Worm (Caenorhabditis elegans) whole organism, young adult: ENCODE measurements around the gene EGAP1.5.

ENCODE experiments used
- B0261.1 ChIP-seq: sonication (generic microtip); optimal IDR thresholded peaks from 2 replicates; lab custom pipeline; 2016; ENCODE audit warnings: mild to moderate bottlenecking, missing genetic modification characterization, moderate library complexity, missing compliant biosample characterization
- B0336.3 ChIP-seq: fragments of 200-800 bp; sonication (Bioruptor generic); IDR thresholded peaks from 2 replicates; pipeline ENCODE4 v1.3.6; 2022; ENCODE audit warnings: missing genetic modification characterization, missing compliant biosample characterization
- D2030.7 ChIP-seq: fragments of 200-800 bp; sonication (Bioruptor generic); IDR thresholded peaks from 2 replicates; pipeline ENCODE4 v1.3.6; 2022; ENCODE audit warnings: missing genetic modification reagents, missing genetic modification characterization, missing compliant biosample characterization
- F22D6.2 ChIP-seq: sonication (generic microtip); optimal IDR thresholded peaks from 2 replicates; lab custom pipeline; 2016; ENCODE audit warnings: mild to moderate bottlenecking, missing genetic modification characterization, missing compliant biosample characterization
- F23B12.7 ChIP-seq: sonication (generic microtip); optimal IDR thresholded peaks from 2 replicates; lab custom pipeline; 2017; ENCODE audit warnings: missing genetic modification characterization, mild to moderate bottlenecking, missing compliant biosample characterization, antibody characterized with exemption, moderate library complexity; ENCODE audit not compliant: insufficient read depth
- F55B11.4 ChIP-seq: sonication (generic microtip); optimal IDR thresholded peaks from 2 replicates; lab custom pipeline; 2016; ENCODE audit warnings: missing compliant biosample characterization, missing genetic modification characterization, borderline replicate concordance; ENCODE audit not compliant: insufficient read depth
- F57A8.1 ChIP-seq: fragments of 200-800 bp; sonication (Bioruptor generic); optimal IDR thresholded peaks from 2 replicates; lab custom pipeline; 2018; ENCODE audit warnings: mild to moderate bottlenecking, missing genetic modification characterization, moderate library complexity, missing compliant biosample characterization
- Y53F4B.3 ChIP-seq: fragments of 200-800 bp; sonication (Bioruptor generic); IDR thresholded peaks from 2 replicates; pipeline ENCODE4 v1.3.6; 2022; ENCODE audit warnings: missing genetic modification reagents, missing genetic modification characterization, missing compliant biosample characterization
- Y56A3A.18 ChIP-seq: fragments of 200-800 bp; sonication (Bioruptor generic); IDR thresholded peaks from 2 replicates; pipeline ENCODE4 v1.3.6; 2022; ENCODE audit warnings: missing genetic modification reagents, missing genetic modification characterization, missing compliant biosample characterization
- ZK185.1 ChIP-seq: sonication (generic microtip); optimal IDR thresholded peaks from 2 replicates; lab custom pipeline; 2016; ENCODE audit warnings: mild to moderate bottlenecking, missing genetic modification characterization, missing compliant biosample characterization; ENCODE audit not compliant: poor library complexity, severe bottlenecking
- ama-1 ChIP-seq, 3 experiments: fragments of 150-350 bp in 1 of 3; sonication (generic microtip) in 2 of 3; optimal IDR thresholded peaks; 2 replicates each; lab custom pipeline; 2014 to 2018; ENCODE audit warnings: missing biosample characterization in 2 of 3, missing genetic modification characterization in 2 of 3, missing genetic modification reagents in 2 of 3
- aptf-3 ChIP-seq: fragments of 200-800 bp; sonication (Bioruptor generic); IDR thresholded peaks from 2 replicates; pipeline ENCODE4 v1.3.6; 2022; ENCODE audit warnings: missing genetic modification characterization, missing compliant biosample characterization
- athp-1 ChIP-seq: sonication (generic microtip); optimal IDR thresholded peaks from 2 replicates; lab custom pipeline; 2017; ENCODE audit warnings: mild to moderate bottlenecking, missing genetic modification characterization, missing compliant biosample characterization
- bed-2 ChIP-seq: fragments of 200-800 bp; sonication (Bioruptor generic); IDR thresholded peaks from 2 replicates; pipeline ENCODE4 v1.3.6; 2022; ENCODE audit warnings: missing genetic modification reagents, missing genetic modification characterization, missing compliant biosample characterization
- cebp-1 ChIP-seq, 2 experiments: fragments of 200-800 bp in 1 of 2; sonication (Bioruptor generic) in 1 of 2; sonication (generic microtip) in 1 of 2; IDR thresholded peaks in 1 of 2; optimal IDR thresholded peaks in 1 of 2; 2 replicates each; pipeline versions ENCODE4 v1.3.6 to Lab custom; 2017 to 2022; ENCODE audit warnings: missing compliant biosample characterization in 2 of 2, missing genetic modification characterization in 2 of 2, mild to moderate bottlenecking in 1 of 2, missing genetic modification reagents in 1 of 2, moderate library complexity in 1 of 2
- ceh-100 ChIP-seq: fragments of 200-800 bp; sonication (Bioruptor generic); IDR thresholded peaks from 2 replicates; pipeline ENCODE4 v1.3.6; 2022; ENCODE audit warnings: missing genetic modification reagents, missing genetic modification characterization, missing compliant biosample characterization
- ceh-27 ChIP-seq: fragments of 200-800 bp; sonication (Bioruptor generic); optimal IDR thresholded peaks from 2 replicates; lab custom pipeline; 2018; ENCODE audit warnings: mild to moderate bottlenecking, missing genetic modification characterization, moderate library complexity, missing compliant biosample characterization
- chd-7 ChIP-seq: sonication (generic microtip); optimal IDR thresholded peaks from 2 replicates; lab custom pipeline; 2016; ENCODE audit warnings: mild to moderate bottlenecking, missing genetic modification characterization, moderate library complexity, missing compliant biosample characterization
- die-1 ChIP-seq: sonication (generic microtip); optimal IDR thresholded peaks from 2 replicates; lab custom pipeline; 2016; ENCODE audit warnings: missing genotype, mild to moderate bottlenecking, missing genetic modification characterization, missing compliant biosample characterization
- dpl-1 ChIP-seq: fragments of 150-350 bp; optimal IDR thresholded peaks from 2 replicates; lab custom pipeline; 2014; ENCODE audit warnings: missing biosample characterization, missing genetic modification reagents, missing genetic modification characterization
- ekl-4 ChIP-seq: fragments of 200-800 bp; sonication (Bioruptor generic); IDR thresholded peaks from 2 replicates; pipeline ENCODE4 v1.3.6; 2022; ENCODE audit warnings: missing genetic modification reagents, missing genetic modification characterization, missing compliant biosample characterization
- fkh-3 ChIP-seq: sonication (generic microtip); optimal IDR thresholded peaks from 2 replicates; lab custom pipeline; 2016; ENCODE audit warnings: mild to moderate bottlenecking, missing genetic modification characterization, missing compliant biosample characterization
- gei-17 ChIP-seq: fragments of 200-800 bp; sonication (Bioruptor generic); optimal IDR thresholded peaks from 2 replicates; lab custom pipeline; 2018; ENCODE audit warnings: mild to moderate bottlenecking, missing genetic modification characterization, missing compliant biosample characterization
- him-1 ChIP-seq: sonication (generic microtip); optimal IDR thresholded peaks from 2 replicates; lab custom pipeline; 2016; ENCODE audit warnings: missing genotype, missing genetic modification reagents, missing genetic modification characterization, missing compliant biosample characterization
- hmg-20 ChIP-seq: fragments of 200-800 bp; sonication (Bioruptor generic); IDR thresholded peaks from 2 replicates; pipeline ENCODE4 v1.3.6; 2022; ENCODE audit warnings: missing genetic modification reagents, missing genetic modification characterization, missing compliant biosample characterization
- let-526 ChIP-seq: fragments of 200-800 bp; sonication (Bioruptor generic); IDR thresholded peaks from 2 replicates; pipeline ENCODE4 v1.3.6; 2022; ENCODE audit warnings: missing genetic modification reagents, missing genetic modification characterization, missing compliant biosample characterization
- lin-35 ChIP-seq, 3 experiments: fragments of 150-350 bp in 2 of 3; sonication (generic microtip) in 1 of 3; optimal IDR thresholded peaks; 2 replicates each; lab custom pipeline; 2014 to 2018; ENCODE audit warnings: missing biosample characterization in 3 of 3, missing genetic modification characterization in 3 of 3, missing genetic modification reagents in 3 of 3
- lir-1 ChIP-seq: fragments of 200-800 bp; sonication (Bioruptor generic); conservative IDR thresholded peaks from 2 replicates; pipeline ENCODE4 v1.3.6; 2022; ENCODE audit warnings: missing genetic modification reagents, missing genetic modification characterization, missing compliant biosample characterization
- madf-8 ChIP-seq: fragments of 200-800 bp; sonication (Bioruptor generic); conservative IDR thresholded peaks from 2 replicates; pipeline ENCODE4 v1.3.6; 2022; ENCODE audit warnings: missing genetic modification reagents, missing genetic modification characterization, missing compliant biosample characterization
- mcd-1 ChIP-seq: fragments of 200-800 bp; sonication (Bioruptor generic); IDR thresholded peaks from 2 replicates; pipeline ENCODE4 v1.3.6; 2022; ENCODE audit warnings: missing genetic modification reagents, missing genetic modification characterization, missing compliant biosample characterization
- mxl-1 ChIP-seq: sonication (generic microtip); optimal IDR thresholded peaks from 2 replicates; lab custom pipeline; 2016; ENCODE audit warnings: missing genetic modification characterization, missing compliant biosample characterization
- nfya-2 ChIP-seq: fragments of 200-800 bp; sonication (Bioruptor generic); IDR thresholded peaks from 2 replicates; pipeline ENCODE4 v1.3.6; 2022; ENCODE audit warnings: missing genetic modification reagents, missing genetic modification characterization, missing compliant biosample characterization
- nfyb-1 ChIP-seq: fragments of 200-800 bp; sonication (Bioruptor generic); IDR thresholded peaks from 2 replicates; pipeline ENCODE4 v1.3.6; 2022; ENCODE audit warnings: missing genetic modification reagents, missing genetic modification characterization, missing compliant biosample characterization
- nhr-120 ChIP-seq: fragments of 200-800 bp; sonication (Bioruptor generic); IDR thresholded peaks from 2 replicates; pipeline ENCODE4 v1.3.6; 2022; ENCODE audit warnings: missing genetic modification characterization, missing compliant biosample characterization
- nhr-27 ChIP-seq: fragments of 200-800 bp; sonication (Bioruptor generic); optimal IDR thresholded peaks from 2 replicates; lab custom pipeline; 2018; ENCODE audit warnings: mild to moderate bottlenecking, missing genetic modification characterization, moderate library complexity, missing compliant biosample characterization
- pha-4 ChIP-seq: fragments of 150-350 bp; sonication (generic microtip); optimal IDR thresholded peaks from 2 replicates; lab custom pipeline; 2014; ENCODE audit warnings: missing biosample characterization, missing genetic modification reagents, missing genetic modification characterization
- rpc-1 ChIP-seq, 2 experiments: fragments of 150-350 bp in 1 of 2; sonication (generic microtip) in 1 of 2; optimal IDR thresholded peaks; 2 replicates each; lab custom pipeline; 2014 to 2018; ENCODE audit warnings: missing biosample characterization in 1 of 2, missing genetic modification characterization in 1 of 2, missing genetic modification reagents in 1 of 2, missing genotype in 1 of 2
- snpc-1.1 ChIP-seq: sonication (generic microtip); optimal IDR thresholded peaks from 2 replicates; lab custom pipeline; 2017; ENCODE audit warnings: missing genetic modification characterization, mild to moderate bottlenecking, missing compliant biosample characterization, antibody characterized with exemption, moderate library complexity, missing genotype, missing genetic modification reagents; ENCODE audit not compliant: insufficient read depth
- snpc-3.4 ChIP-seq: sonication (generic microtip); optimal IDR thresholded peaks from 2 replicates; lab custom pipeline; 2017; ENCODE audit warnings: missing genetic modification characterization, mild to moderate bottlenecking, missing compliant biosample characterization, antibody characterized with exemption, moderate library complexity, missing genotype, missing genetic modification reagents
- sptf-2 ChIP-seq: fragments of 200-800 bp; sonication (Bioruptor generic); optimal IDR thresholded peaks from 2 replicates; lab custom pipeline; 2018; ENCODE audit warnings: mild to moderate bottlenecking, missing genetic modification characterization, missing compliant biosample characterization
- unc-130 ChIP-seq: sonication (generic microtip); optimal IDR thresholded peaks from 2 replicates; lab custom pipeline; 2016; ENCODE audit warnings: missing genetic modification reagents, missing genetic modification characterization, missing compliant biosample characterization
- xnd-1 ChIP-seq: sonication (generic microtip); optimal IDR thresholded peaks from 2 replicates; lab custom pipeline; 2016; ENCODE audit warnings: missing genotype, missing genetic modification reagents, missing genetic modification characterization, missing compliant biosample characterization
- zfh-2 ChIP-seq: fragments of 200-800 bp; sonication (Bioruptor generic); conservative IDR thresholded peaks from 2 replicates; pipeline ENCODE4 v1.3.6; 2022; ENCODE audit warnings: missing genetic modification reagents, missing genetic modification characterization, missing compliant biosample characterization
- ztf-22 ChIP-seq: fragments of 200-800 bp; sonication (Bioruptor generic); optimal IDR thresholded peaks from 2 replicates; lab custom pipeline; 2018; ENCODE audit warnings: mild to moderate bottlenecking, missing genetic modification characterization, moderate library complexity, missing compliant biosample characterization
- ztf-26 ChIP-seq: sonication (generic microtip); optimal IDR thresholded peaks from 2 replicates; lab custom pipeline; 2017; ENCODE audit warnings: missing genetic modification characterization, missing compliant biosample characterization
- ztf-6 ChIP-seq: fragments of 200-800 bp; sonication (Bioruptor generic); IDR thresholded peaks from 2 replicates; pipeline ENCODE4 v1.3.6; 2022; ENCODE audit warnings: missing genetic modification reagents, missing genetic modification characterization, missing compliant biosample characterization

Gene EGAP1.5

ce11 chrIII:5938790-5939452 lies 7.4 kb downstream of the EGAP1.5 start (continued):
- TF ChIP-seq unc-130 (GFP tag; lab: Kevin White, UChicago), result peak; percentile 75
- no peak for TF ChIP-seq ztf-22 (GFP tag; lab: Kevin White, UChicago)
- no peak for TF ChIP-seq Y56A3A.18 (GFP tag; lab: Robert Waterston, UW)
- TF ChIP-seq ekl-4 (GFP tag; lab: Robert Waterston, UW), result peak; percentile 60
- TF ChIP-seq nhr-27 (tag; lab: Kevin White, UChicago), result no peak
- no peak for TF ChIP-seq F23B12.7 (tag; lab: Kevin White, UChicago)
- no peak for TF ChIP-seq die-1
- no peak for TF ChIP-seq hmg-20 (GFP tag; lab: Robert Waterston, UW)
- no peak for TF ChIP-seq Y53F4B.3 (GFP tag; lab: Robert Waterston, UW)
- no peak for TF ChIP-seq ztf-6
- TF ChIP-seq B0261.1, result no peak
- no peak for TF ChIP-seq nfyb-1
- no peak for TF ChIP-seq ama-1 (optimal IDR thresholded peaks at IDR 0.05; lab: Kevin White, UChicago)
- TF ChIP-seq ama-1 (GFP tag; optimal IDR thresholded peaks at IDR 0.05; lab: Kevin White, UChicago), result no peak
- no peak for TF ChIP-seq rpc-1 (optimal IDR thresholded peaks at IDR 0.05; lab: Kevin White, UChicago)
- no peak for TF ChIP-seq rpc-1 (tag; optimal IDR thresholded peaks at IDR 0.05; lab: Kevin White, UChicago)
- no peak for TF ChIP-seq F22D6.2
- TF ChIP-seq athp-1, result peak; percentile 10
- peak; percentile 64; the same call in 1 of the 2 replicates for TF ChIP-seq cebp-1 (GFP tag; IDR thresholded peaks at IDR 0.05; lab: Robert Waterston, UW)
- TF ChIP-seq cebp-1 (tag; optimal IDR thresholded peaks at IDR 0.05; lab: Kevin White, UChicago), result no peak
- TF ChIP-seq xnd-1 (tag; lab: Kevin White, UChicago), result peak; percentile 86
- TF ChIP-seq gei-17 (GFP tag; lab: Kevin White, UChicago), result no peak
- no peak for TF ChIP-seq let-526 (GFP tag; lab: Robert Waterston, UW)
- TF ChIP-seq lin-35 (GFP tag; optimal IDR thresholded peaks at IDR 0.05; lab: Kevin White, UChicago), result peak in 1 of 3 experiments; percentile 35
- peak; percentile 88 for TF ChIP-seq madf-8 (GFP tag; lab: Robert Waterston, UW)
- TF ChIP-seq D2030.7 (GFP tag; lab: Robert Waterston, UW), result peak; percentile 88
- TF ChIP-seq B0336.3, result peak; percentile 44
- no peak for TF ChIP-seq F55B11.4 (tag; lab: Kevin White, UChicago)
- no peak for TF ChIP-seq mxl-1 (tag; lab: Kevin White, UChicago)
- TF ChIP-seq aptf-3, result no peak
- TF ChIP-seq ZK185.1, result no peak
- TF ChIP-seq ztf-26 (tag; lab: Kevin White, UChicago), result no peak
- TF ChIP-seq bed-2 (GFP tag; lab: Robert Waterston, UW), result no peak
- no peak for TF ChIP-seq snpc-1.1
- TF ChIP-seq mcd-1 (GFP tag; lab: Robert Waterston, UW), result peak; percentile 43; the same call in 1 of the 2 replicates
- TF ChIP-seq snpc-3.4 (tag; lab: Kevin White, UChicago), result peak; percentile 78
- TF ChIP-seq ceh-27 (GFP tag; lab: Kevin White, UChicago), result no peak
- peak; percentile 75 for TF ChIP-seq dpl-1 (GFP tag; lab: Kevin White, UChicago)
- no peak for TF ChIP-seq pha-4
- no peak for TF ChIP-seq nfya-2 (GFP tag; lab: Robert Waterston, UW)
- TF ChIP-seq zfh-2 (GFP tag; lab: Robert Waterston, UW), result no peak
- no peak for TF ChIP-seq ceh-100 (GFP tag; lab: Robert Waterston, UW)
- TF ChIP-seq F57A8.1, result no peak
- TF ChIP-seq chd-7 (tag; lab: Kevin White, UChicago), result no peak
- TF ChIP-seq lir-1, result 0 out of 2 replicates have a peak, but pooled peaks have one; percentile 5
- TF ChIP-seq sptf-2 (GFP tag; lab: Kevin White, UChicago), result no peak
- no peak for TF ChIP-seq fkh-3
- TF ChIP-seq nhr-120 (GFP tag; lab: Robert Waterston, UW), result no peak
- peak; percentile 22 for TF ChIP-seq him-1 (tag; lab: Kevin White, UChicago)
